Fruit fly (Drosophila melanogaster): Measurements from ENCODE around the gene CG43136.

CG43136 gene

DNA sequence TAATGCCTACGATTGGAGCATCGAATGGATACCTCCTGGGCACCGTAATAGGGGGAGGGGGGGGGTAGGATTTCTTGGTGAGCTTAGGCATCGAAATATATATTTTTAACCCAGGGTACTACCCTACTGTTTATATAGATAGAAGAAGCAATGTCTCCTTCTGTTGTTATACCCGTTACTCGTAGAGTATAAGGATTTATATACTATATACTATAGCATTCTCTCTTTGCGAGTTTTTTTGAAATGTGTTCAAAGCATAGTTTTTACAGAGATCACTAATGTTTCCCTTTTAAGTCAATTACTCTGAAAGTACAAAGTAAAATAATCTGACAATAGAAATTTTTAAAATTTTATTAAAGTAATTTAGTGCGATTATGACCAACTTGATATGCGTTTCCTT, at the start of gene CG43136:
Gene CG43136 (plus strand): TSS at position 301 of the 400 bp plus-strand sequence.
- TF ChIP-seq Eip78C (GFP tag): no peak
- no peak for TF ChIP-seq Met (GFP tag; optimal IDR thresholded peaks at IDR 0.05)
- TF ChIP-seq cyc (GFP tag; optimal IDR thresholded peaks at IDR 0.05): no peak
- TF ChIP-seq Gug (GFP tag; IDR thresholded peaks at IDR 0.05): no peak
- TF ChIP-seq lz (GFP tag; optimal IDR thresholded peaks at IDR 0.05): no peak
- no peak for TF ChIP-seq CG8119 (GFP tag; IDR thresholded peaks at IDR 0.05)
- no peak for TF ChIP-seq fd59A (GFP tag; optimal IDR thresholded peaks at IDR 0.05)

DNA sequence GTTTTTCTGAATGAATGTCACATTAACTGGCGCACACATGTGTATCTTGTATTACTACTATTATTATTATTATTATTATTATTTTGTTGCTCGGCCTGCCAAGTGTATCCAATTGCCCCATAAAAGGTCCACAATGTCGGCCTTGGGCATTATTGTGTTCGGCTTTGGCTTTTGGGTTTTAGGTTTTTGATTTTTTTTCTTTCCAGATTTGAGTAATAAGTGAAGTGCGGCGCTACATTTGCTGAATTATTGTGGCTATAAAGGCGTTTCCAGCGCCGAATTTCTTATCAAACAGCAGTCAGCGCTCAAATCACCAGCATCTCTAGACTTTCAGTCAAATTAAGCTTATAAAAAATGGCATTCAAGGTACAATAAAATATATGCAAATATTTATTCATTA, 49.2 kb upstream of the CG43136 start, which contains the start of gene Cpr5C:
Gene Cpr5C (plus strand): TSS at position 301 of the 400 bp plus-strand sequence.
- no peak for TF ChIP-seq Eip93F (GFP tag; optimal IDR thresholded peaks at IDR 0.05)
- TF ChIP-seq CG31627 (GFP tag; optimal IDR thresholded peaks at IDR 0.05): no peak
- TF ChIP-seq CG8319 (GFP tag; optimal IDR thresholded peaks at IDR 0.05): no peak
- TF ChIP-seq Sox14 (GFP tag; optimal IDR thresholded peaks at IDR 0.05): no peak
- TF ChIP-seq Eip78C (GFP tag): no peak
- no peak for TF ChIP-seq CG6163 (GFP tag; IDR thresholded peaks at IDR 0.05)
- no peak for TF ChIP-seq esn (GFP tag; optimal IDR thresholded peaks at IDR 0.05)
- TF ChIP-seq CG34406 (GFP tag; optimal IDR thresholded peaks at IDR 0.05): no peak
- TF ChIP-seq Sox102F (GFP tag; optimal IDR thresholded peaks at IDR 0.05): no peak
- TF ChIP-seq CG8119 (GFP tag; IDR thresholded peaks at IDR 0.05): no peak
- TF ChIP-seq achi (GFP tag; optimal IDR thresholded peaks at IDR 0.05): no peak
- TF ChIP-seq fkh (GFP tag; optimal IDR thresholded peaks at IDR 0.05): no peak
- TF ChIP-seq eg (GFP tag; IDR thresholded peaks at IDR 0.05): no peak
- no peak for TF ChIP-seq acj6 (GFP tag; optimal IDR thresholded peaks at IDR 0.05)
- no peak for TF ChIP-seq OdsH (GFP tag; optimal IDR thresholded peaks at IDR 0.05)
- TF ChIP-seq CG11762 (GFP tag; optimal IDR thresholded peaks at IDR 0.05; ENCODE audit: insufficient read depth): no peak
- TF ChIP-seq Gug (GFP tag; IDR thresholded peaks at IDR 0.05): no peak
- no peak for TF ChIP-seq CG6854 (GFP tag; optimal IDR thresholded peaks at IDR 0.05)
- TF ChIP-seq CG10669 (GFP tag; optimal IDR thresholded peaks at IDR 0.05): no peak

DNA sequence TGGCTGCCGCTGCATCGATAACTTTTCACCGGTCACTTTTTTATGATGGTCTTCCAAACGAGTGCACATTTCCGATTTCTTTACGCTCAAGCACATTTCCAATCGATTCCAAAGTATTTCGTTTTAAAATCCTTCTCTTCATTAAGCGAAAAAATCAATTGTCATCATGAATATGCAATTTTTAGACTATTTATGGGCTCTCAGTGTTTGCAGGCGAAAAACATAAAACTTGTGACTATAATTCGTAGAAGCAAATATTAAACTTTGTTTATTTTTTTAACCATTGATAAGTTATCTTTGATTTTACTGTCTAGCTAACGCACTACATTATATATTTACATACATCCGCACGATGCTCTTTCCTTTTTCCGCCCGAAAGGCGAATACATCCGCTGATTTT, 44.9 kb upstream of the CG43136 start, which contains the start of gene Prosbeta2R1:
Gene Prosbeta2R1 (plus strand): TSS at position 301 of the 400 bp plus-strand sequence.
- TF ChIP-seq CG15336 (GFP tag; IDR thresholded peaks at IDR 0.05): no peak
- no peak for TF ChIP-seq Met (GFP tag; optimal IDR thresholded peaks at IDR 0.05)
- TF ChIP-seq ss (GFP tag; optimal IDR thresholded peaks at IDR 0.05): no peak
- no peak for TF ChIP-seq Sox102F (GFP tag; optimal IDR thresholded peaks at IDR 0.05)
- no peak for TF ChIP-seq Lpt (GFP tag; optimal IDR thresholded peaks at IDR 0.05)
- TF ChIP-seq lz (GFP tag; optimal IDR thresholded peaks at IDR 0.05): no peak
- TF ChIP-seq svp (GFP tag): no peak
- no peak for TF ChIP-seq Sox15 (GFP tag; optimal IDR thresholded peaks at IDR 0.05)
- no peak for TF ChIP-seq Hr39 (GFP tag; optimal IDR thresholded peaks at IDR 0.05)
- no peak for TF ChIP-seq spab (GFP tag; optimal IDR thresholded peaks at IDR 0.05)
- TF ChIP-seq CG3032 (tag; optimal IDR thresholded peaks at IDR 0.05): no peak
- no peak for TF ChIP-seq CG8319 (GFP tag; optimal IDR thresholded peaks at IDR 0.05)
- TF ChIP-seq fkh (GFP tag; optimal IDR thresholded peaks at IDR 0.05): no peak
- no peak for TF ChIP-seq CG11294 (GFP tag; IDR thresholded peaks at IDR 0.05)
- TF ChIP-seq Ets21C (GFP tag; optimal IDR thresholded peaks at IDR 0.05): no peak
- TF ChIP-seq Eip93F (GFP tag; optimal IDR thresholded peaks at IDR 0.05): no peak
- TF ChIP-seq Eip78C (GFP tag): no peak
- no peak for TF ChIP-seq CG4318 (GFP tag; optimal IDR thresholded peaks at IDR 0.05)
- no peak for TF ChIP-seq Eip75B (GFP tag; optimal IDR thresholded peaks at IDR 0.05)

DNA sequence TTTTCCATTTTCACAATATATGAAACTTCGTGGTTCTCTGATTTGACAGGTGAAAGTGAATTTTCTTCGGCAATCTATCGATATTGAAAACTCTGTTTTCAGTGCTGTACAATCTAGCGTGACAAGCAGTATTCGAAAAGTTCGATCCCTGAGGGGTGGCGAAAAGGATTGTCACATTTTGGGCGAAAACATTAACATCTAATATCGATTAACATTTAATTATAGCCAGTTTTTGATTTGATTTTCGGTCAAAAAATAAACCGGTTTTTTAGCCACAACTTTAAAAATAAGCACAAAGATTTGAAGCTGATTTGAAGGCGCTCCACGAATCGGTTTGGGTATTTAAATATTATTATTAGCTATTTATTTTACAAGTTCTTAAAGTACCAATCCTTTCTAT, 40.7 kb upstream of the CG43136 start, which contains the start of gene CG44329:
Gene CG44329 (minus strand): TSS at position 101 of the 400 bp plus-strand sequence.
- no peak for TF ChIP-seq CG4318 (GFP tag; optimal IDR thresholded peaks at IDR 0.05)
- no peak for TF ChIP-seq CG6276 (GFP tag; optimal IDR thresholded peaks at IDR 0.05)
- no peak for TF ChIP-seq CG15336 (GFP tag; IDR thresholded peaks at IDR 0.05)
- no peak for TF ChIP-seq acj6 (GFP tag; optimal IDR thresholded peaks at IDR 0.05)
- TF ChIP-seq CG9139 (GFP tag; optimal IDR thresholded peaks at IDR 0.05): no peak
- no peak for TF ChIP-seq CG11762 (GFP tag; optimal IDR thresholded peaks at IDR 0.05; ENCODE audit: insufficient read depth)
- no peak for TF ChIP-seq vri (GFP tag; optimal IDR thresholded peaks at IDR 0.05)
- no peak for TF ChIP-seq eg (GFP tag; IDR thresholded peaks at IDR 0.05)
- TF ChIP-seq lz (GFP tag; optimal IDR thresholded peaks at IDR 0.05): no peak
- TF ChIP-seq CG31627 (GFP tag; optimal IDR thresholded peaks at IDR 0.05): no peak
- no peak for TF ChIP-seq CG11902 (GFP tag; optimal IDR thresholded peaks at IDR 0.05)
- TF ChIP-seq CG6808 (GFP tag; optimal IDR thresholded peaks at IDR 0.05): no peak
- no peak for TF ChIP-seq Sox14 (GFP tag; optimal IDR thresholded peaks at IDR 0.05)
- TF ChIP-seq Gug (GFP tag; IDR thresholded peaks at IDR 0.05): no peak

Data from whole organism, prepupa.